Worm (Caenorhabditis elegans) whole organism, L4 larva: ENCODE data around the gene spp-21.
A peak's percentile ranks its signal among the peaks of the same experiment; 100 is the strongest.

Source experiments
- F26F4.8 ChIP-seq: fragments of 200-800 bp; sonication (Bioruptor generic); conservative IDR thresholded peaks from 2 replicates; pipeline ENCODE4 v1.3.6; 2022; ENCODE audit warnings: missing genetic modification characterization, missing compliant biosample characterization
- F37D6.2 ChIP-seq: sonication (generic microtip); optimal IDR thresholded peaks from 2 replicates; lab custom pipeline; 2016; ENCODE audit warnings: mild to moderate bottlenecking, missing genetic modification characterization, missing compliant biosample characterization
- Y48G9A.11 ChIP-seq: fragments of 200-800 bp; sonication (Bioruptor generic); IDR thresholded peaks from 2 replicates; pipeline ENCODE4 v1.3.6; 2022; ENCODE audit warnings: missing genetic modification reagents, missing genetic modification characterization, missing compliant biosample characterization
- Y5F2A.4 ChIP-seq: fragments of 200-800 bp; sonication (Bioruptor generic); optimal IDR thresholded peaks from 2 replicates; lab custom pipeline; 2018; ENCODE audit warnings: mild to moderate bottlenecking, missing genetic modification characterization, missing compliant biosample characterization
- Y75B8A.6 ChIP-seq: fragments of 200-800 bp; sonication (Bioruptor generic); IDR thresholded peaks from 2 replicates; pipeline ENCODE4 v1.3.6; 2022; ENCODE audit warnings: missing genetic modification reagents, missing genetic modification characterization, missing compliant biosample characterization
- ZK546.5 ChIP-seq, 2 experiments: sonication (generic microtip); optimal IDR thresholded peaks; 2 replicates each; lab custom pipeline; 2017; ENCODE audit warnings: missing biosample characterization in 2 of 2, missing genetic modification characterization in 2 of 2
- aha-1 ChIP-seq: fragments of 150-350 bp; peaks from one replicate; lab custom pipeline; 2014; ENCODE audit warnings: missing biosample characterization, missing genetic modification characterization
- aly-2 ChIP-seq: sonication (generic microtip); optimal IDR thresholded peaks from 2 replicates; lab custom pipeline; 2018; ENCODE audit warnings: missing biosample characterization, missing genetic modification characterization
- ama-1 ChIP-seq: fragments of 150-350 bp; optimal IDR thresholded peaks from 2 replicates; lab custom pipeline; 2014; ENCODE audit warnings: inconsistent platforms, mixed read lengths
- arid-1 ChIP-seq: fragments of 200-800 bp; sonication (Bioruptor generic); conservative IDR thresholded peaks from 2 replicates; pipeline ENCODE4 v1.3.6; 2022; ENCODE audit warnings: missing genetic modification reagents, missing genetic modification characterization, missing compliant biosample characterization
- attf-4 ChIP-seq: sonication (generic microtip); optimal IDR thresholded peaks from 3 replicates; lab custom pipeline; 2017; ENCODE audit warnings: missing biosample characterization, missing genetic modification characterization
- ceh-82 ChIP-seq: sonication (generic microtip); optimal IDR thresholded peaks from 2 replicates; lab custom pipeline; 2017; ENCODE audit warnings: missing biosample characterization, missing genetic modification characterization
- cey-2 ChIP-seq: sonication (generic microtip); optimal IDR thresholded peaks from 3 replicates; lab custom pipeline; 2017; ENCODE audit warnings: missing genetic modification characterization, mild to moderate bottlenecking, missing compliant biosample characterization, antibody characterized with exemption, borderline replicate concordance; ENCODE audit not compliant: insufficient read depth
- daf-12 ChIP-seq: fragments of 150-350 bp; optimal IDR thresholded peaks from 2 replicates; lab custom pipeline; 2014; ENCODE audit warnings: missing biosample characterization, missing genetic modification reagents, missing genetic modification characterization
- dmd-6 ChIP-seq: fragments of 200-800 bp; sonication (Bioruptor generic); IDR thresholded peaks from 2 replicates; pipeline ENCODE4 v1.3.6; 2022; ENCODE audit warnings: missing genetic modification reagents, missing genetic modification characterization, missing compliant biosample characterization
- dmd-9 ChIP-seq: fragments of 200-800 bp; sonication (Bioruptor generic); IDR thresholded peaks from 2 replicates; pipeline ENCODE4 v1.3.6; 2022; ENCODE audit warnings: missing genetic modification reagents, missing genetic modification characterization, missing compliant biosample characterization
- dpl-1 ChIP-seq: fragments of 150-350 bp; optimal IDR thresholded peaks from 2 replicates; lab custom pipeline; 2014; ENCODE audit warnings: missing biosample characterization, missing genetic modification reagents, missing genetic modification characterization
- duxl-1 ChIP-seq: sonication (generic microtip); optimal IDR thresholded peaks from 2 replicates; lab custom pipeline; 2016; ENCODE audit warnings: mild to moderate bottlenecking, missing genetic modification characterization, moderate library complexity, missing compliant biosample characterization; ENCODE audit not compliant: poor library complexity
- egl-27 ChIP-seq: sonication (generic microtip); optimal IDR thresholded peaks from 3 replicates; lab custom pipeline; 2017; ENCODE audit warnings: missing biosample characterization, missing genetic modification reagents, missing genetic modification characterization
- hif-1 ChIP-seq, 2 experiments: sonication (generic microtip); optimal IDR thresholded peaks; 2 replicates each; lab custom pipeline; 2016 to 2017; ENCODE audit warnings: missing compliant biosample characterization in 2 of 2, missing genetic modification characterization in 2 of 2, missing genetic modification reagents in 2 of 2, missing genotype in 2 of 2, mild to moderate bottlenecking in 1 of 2
- hlh-11 ChIP-seq: fragments of 200-800 bp; sonication (Bioruptor generic); optimal IDR thresholded peaks from 2 replicates; lab custom pipeline; 2018; ENCODE audit warnings: mild to moderate bottlenecking, missing genetic modification characterization, missing compliant biosample characterization
- hlh-30 ChIP-seq: sonication (generic microtip); optimal IDR thresholded peaks from 2 replicates; lab custom pipeline; 2017; ENCODE audit warnings: antibody characterized with exemption, mild to moderate bottlenecking, missing genetic modification characterization, missing compliant biosample characterization; ENCODE audit not compliant: insufficient read depth
- lin-1 ChIP-seq: fragments of 200-800 bp; sonication (Bioruptor generic); IDR thresholded peaks from 2 replicates; pipeline ENCODE4 v1.3.6; 2022; ENCODE audit warnings: missing genetic modification reagents, missing genetic modification characterization, missing compliant biosample characterization
- lin-13 ChIP-seq: fragments of 150-350 bp; optimal IDR thresholded peaks from 2 replicates; lab custom pipeline; 2014; ENCODE audit warnings: missing biosample characterization, missing genetic modification reagents, missing genetic modification characterization
- lin-29 ChIP-seq: fragments of 200-800 bp; sonication (Bioruptor generic); IDR thresholded peaks from 2 replicates; pipeline ENCODE4 v1.3.6; 2022; ENCODE audit warnings: missing genetic modification reagents, missing genetic modification characterization, missing compliant biosample characterization
- lin-38 ChIP-seq: fragments of 200-800 bp; sonication (Bioruptor generic); IDR thresholded peaks from 2 replicates; pipeline ENCODE4 v1.3.6; 2022; ENCODE audit warnings: missing genetic modification reagents, missing genetic modification characterization, missing compliant biosample characterization
- lir-3 ChIP-seq: sonication (generic microtip); optimal IDR thresholded peaks from 2 replicates; lab custom pipeline; 2016; ENCODE audit warnings: mild to moderate bottlenecking, missing genetic modification characterization, missing compliant biosample characterization
- madf-9 ChIP-seq: fragments of 200-800 bp; sonication (Bioruptor generic); conservative IDR thresholded peaks from 2 replicates; pipeline ENCODE4 v1.3.6; 2022; ENCODE audit warnings: missing genetic modification reagents, missing genetic modification characterization, missing compliant biosample characterization
- mdl-1 ChIP-seq, 2 experiments: fragments of 150-350 bp in 1 of 2; sonication (generic microtip) in 1 of 2; optimal IDR thresholded peaks; 2 replicates each; lab custom pipeline; 2014 to 2017; ENCODE audit warnings: missing biosample characterization in 2 of 2, missing genetic modification characterization in 2 of 2
- mep-1 ChIP-seq: fragments of 150-350 bp; sonication (generic microtip); optimal IDR thresholded peaks from 3 replicates; lab custom pipeline; 2014; ENCODE audit warnings: missing biosample characterization, missing genetic modification characterization
- mes-2 ChIP-seq: sonication (generic microtip); optimal IDR thresholded peaks from 2 replicates; lab custom pipeline; 2016; ENCODE audit warnings: missing genotype, mild to moderate bottlenecking, missing genetic modification characterization, missing compliant biosample characterization; ENCODE audit not compliant: poor library complexity, severe bottlenecking
- nhr-11 ChIP-seq: fragments of 150-350 bp; optimal IDR thresholded peaks from 2 replicates; lab custom pipeline; 2014; ENCODE audit warnings: missing biosample characterization, missing genetic modification characterization
- nhr-111 ChIP-seq: fragments of 200-800 bp; sonication (Bioruptor generic); optimal IDR thresholded peaks from 2 replicates; lab custom pipeline; 2018; ENCODE audit warnings: mild to moderate bottlenecking, missing genetic modification characterization, missing compliant biosample characterization
- nhr-237 ChIP-seq: sonication (generic microtip); optimal IDR thresholded peaks from 2 replicates; lab custom pipeline; 2017; ENCODE audit warnings: missing biosample characterization, missing genetic modification characterization
- nhr-28 ChIP-seq: fragments of 150-350 bp; optimal IDR thresholded peaks from 2 replicates; lab custom pipeline; 2014; ENCODE audit warnings: missing biosample characterization, missing genetic modification characterization
- nhr-42 ChIP-seq: fragments of 200-800 bp; sonication (Bioruptor generic); IDR thresholded peaks from 2 replicates; pipeline ENCODE4 v1.3.6; 2022; ENCODE audit warnings: missing genetic modification characterization, missing compliant biosample characterization
- nhr-48 ChIP-seq: sonication (generic microtip); optimal IDR thresholded peaks from 2 replicates; lab custom pipeline; 2016; ENCODE audit warnings: mild to moderate bottlenecking, missing genetic modification characterization, missing compliant biosample characterization
- nhr-76 ChIP-seq: fragments of 150-350 bp; optimal IDR thresholded peaks from 2 replicates; lab custom pipeline; 2014; ENCODE audit warnings: missing biosample characterization, missing genetic modification characterization
- nhr-77 ChIP-seq: fragments of 150-350 bp; optimal IDR thresholded peaks from 2 replicates; lab custom pipeline; 2014; ENCODE audit warnings: missing biosample characterization, missing genetic modification characterization
- php-3 ChIP-seq: fragments of 200-800 bp; sonication (Bioruptor generic); IDR thresholded peaks from 2 replicates; pipeline ENCODE4 v1.3.6; 2022; ENCODE audit warnings: missing genetic modification reagents, missing genetic modification characterization, missing compliant biosample characterization
- pqm-1 ChIP-seq: sonication (generic microtip); optimal IDR thresholded peaks from 2 replicates; lab custom pipeline; 2017; ENCODE audit warnings: missing biosample characterization, missing genetic modification characterization
- sdz-12 ChIP-seq: fragments of 200-800 bp; sonication (Bioruptor generic); optimal IDR thresholded peaks from 2 replicates; lab custom pipeline; 2018; ENCODE audit warnings: mild to moderate bottlenecking, missing genetic modification characterization, missing compliant biosample characterization
- set-16 ChIP-seq: fragments of 200-800 bp; sonication (Bioruptor generic); IDR thresholded peaks from 2 replicates; pipeline ENCODE4 v1.3.6; 2022; ENCODE audit warnings: missing genetic modification reagents, missing genetic modification characterization, missing compliant biosample characterization
- snpc-1.2 ChIP-seq: fragments of 200-800 bp; sonication (Bioruptor generic); IDR thresholded peaks from 2 replicates; pipeline ENCODE4 v1.3.6; 2022; ENCODE audit warnings: missing genetic modification reagents, missing genetic modification characterization, missing compliant biosample characterization
- spr-1 ChIP-seq: sonication (generic microtip); optimal IDR thresholded peaks from 2 replicates; lab custom pipeline; 2016; ENCODE audit warnings: mild to moderate bottlenecking, missing genetic modification characterization, missing compliant biosample characterization
- tra-1 ChIP-seq: fragments of 200-800 bp; sonication (Bioruptor generic); IDR thresholded peaks from 2 replicates; pipeline ENCODE4 v1.3.6; 2022; ENCODE audit warnings: missing genetic modification reagents, missing genetic modification characterization, missing compliant biosample characterization
- unc-130 ChIP-seq: sonication (generic microtip); optimal IDR thresholded peaks from 2 replicates; lab custom pipeline; 2016; ENCODE audit warnings: missing genetic modification reagents, missing genetic modification characterization, missing compliant biosample characterization
- zfp-2 ChIP-seq: sonication (generic microtip); optimal IDR thresholded peaks from 2 replicates; lab custom pipeline; 2016; ENCODE audit warnings: mild to moderate bottlenecking, missing genetic modification characterization, missing compliant biosample characterization
- zip-11 ChIP-seq: fragments of 200-800 bp; sonication (Bioruptor generic); IDR thresholded peaks from 2 replicates; pipeline ENCODE4 v1.3.6; 2022; ENCODE audit warnings: missing genetic modification characterization, missing compliant biosample characterization
- zip-2 ChIP-seq: fragments of 150-350 bp; optimal IDR thresholded peaks from 2 replicates; lab custom pipeline; 2014; ENCODE audit warnings: missing biosample characterization, missing genetic modification characterization

spp-21 gene

DNA sequence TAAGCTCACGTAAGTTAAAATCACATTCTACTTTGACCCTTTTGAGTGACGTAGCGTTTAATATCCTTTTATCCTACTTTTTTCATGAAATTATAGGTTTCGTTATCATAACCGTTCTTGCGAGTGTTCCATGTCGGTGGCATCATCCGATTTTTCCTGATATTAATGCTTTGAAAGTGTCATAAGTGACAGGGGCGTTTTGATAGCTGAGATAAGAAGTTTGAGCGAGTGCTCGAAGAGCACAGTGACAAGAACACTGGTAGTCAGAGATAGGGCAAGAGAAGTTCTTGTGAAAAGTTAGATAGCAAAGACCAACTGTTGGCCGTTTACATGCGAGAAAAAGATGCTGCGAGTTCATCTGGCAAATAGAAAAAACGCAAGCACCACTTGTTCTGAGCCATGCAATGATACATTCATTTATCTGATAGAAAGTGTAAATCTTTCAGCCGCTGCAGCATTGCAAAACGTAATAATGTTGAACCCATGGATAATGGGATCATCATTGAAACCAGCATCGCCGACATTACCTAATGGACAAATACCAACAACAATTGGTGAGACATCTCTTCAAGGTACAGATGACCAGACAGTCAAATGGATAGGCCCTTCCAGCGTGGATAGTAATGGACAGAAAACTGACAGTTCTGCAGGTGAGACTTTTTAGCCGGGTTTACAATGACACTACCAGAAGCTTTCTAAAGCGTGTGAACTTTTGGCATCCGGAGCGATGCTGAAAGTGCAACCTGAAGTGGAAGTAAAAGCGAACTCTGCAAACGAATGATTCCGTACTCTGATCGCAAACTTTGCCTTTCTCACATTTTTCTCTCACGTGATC lies 8.7 kb upstream of the spp-21 start (continued):
- TF ChIP-seq nhr-237 (tag; lab: Kevin White, UChicago) (no peak), nhr-42 (GFP tag; lab: Robert Waterston, UW) (no peak), F37D6.2 (no peak), mes-2 (tag; lab: Kevin White, UChicago) (peak; percentile 51), nhr-11 (tag; lab: Kevin White, UChicago) (no peak), aly-2 (no peak), egl-27 (peak; percentile 21), set-16 (no peak), lir-3 (no peak), madf-9 (no peak), ceh-82 (tag; lab: Kevin White, UChicago) (no peak), hif-1 (tag; optimal IDR thresholded peaks at IDR 0.05; lab: Kevin White, UChicago) (no peak), lin-38 (GFP tag; lab: Robert Waterston, UW) (0 out of 2 replicates have a peak, but pooled peaks have one; percentile 18), attf-4 (tag; lab: Kevin White, UChicago) (no peak), ZK546.5 (tag; optimal IDR thresholded peaks at IDR 0.05; lab: Kevin White, UChicago) (no peak), nhr-77 (tag; lab: Kevin White, UChicago) (peak; percentile 54), nhr-111 (GFP tag; lab: Kevin White, UChicago) (no peak), lin-1 (GFP tag; lab: Robert Waterston, UW) (peak; percentile 84; the same call in 1 of the 2 replicates), php-3 (GFP tag; lab: Robert Waterston, UW) (peak; percentile 71), hlh-30 (tag; lab: Kevin White, UChicago) (peak; percentile 49), zfp-2 (tag; lab: Kevin White, UChicago) (no peak), nhr-48 (tag; lab: Kevin White, UChicago) (no peak), dpl-1 (GFP tag; lab: Kevin White, UChicago) (no peak), Y5F2A.4 (GFP tag; lab: Kevin White, UChicago) (no peak), dmd-9 (no peak), nhr-28 (tag; lab: Kevin White, UChicago) (peak; percentile 87), sdz-12 (GFP tag; lab: Kevin White, UChicago) (no peak), lin-13 (no peak), hlh-11 (peak; percentile 84), mep-1 (no peak), pqm-1 (tag; lab: Kevin White, UChicago) (peak; percentile 88), lin-29 (GFP tag; lab: Robert Waterston, UW) (no peak), zip-2 (tag; lab: Kevin White, UChicago) (no peak), spr-1 (tag; lab: Kevin White, UChicago) (no peak), duxl-1 (no peak), snpc-1.2 (no peak), ama-1 (lab: Kevin White, UChicago) (no peak), aha-1 (tag; lab: Kevin White, UChicago) (peak; percentile 91), zip-11 (GFP tag; lab: Robert Waterston, UW) (no peak), cey-2 (tag; lab: Kevin White, UChicago) (no peak), unc-130 (GFP tag; lab: Kevin White, UChicago) (no peak), tra-1 (GFP tag; lab: Robert Waterston, UW) (0 out of 2 replicates have a peak, but pooled peaks have one; percentile 65), nhr-76 (tag; lab: Kevin White, UChicago) (no peak), F26F4.8 (GFP tag; lab: Robert Waterston, UW) (no peak), dmd-6 (GFP tag; lab: Robert Waterston, UW) (peak; percentile 94), arid-1 (no peak), Y48G9A.11 (GFP tag; lab: Robert Waterston, UW) (no peak), daf-12 (tag; lab: Kevin White, UChicago) (no peak), Y75B8A.6 (GFP tag; lab: Robert Waterston, UW) (no peak), mdl-1 (tag; optimal IDR thresholded peaks at IDR 0.05; lab: Kevin White, UChicago) (no peak)
